ENCODE assay signal across 1 fruit fly cellular context in genomic region chrX:11615652-11616495, dm6.
TF ChIP-seq lines count a peak whose summit lies in the region.

TSS of gene RPA3 (minus strand) at chrX:11615840.
TSS of gene Met (plus strand) at chrX:11616124.

TF ChIP-seq in whole organism, embryonic, 481 proteins besides CTCF, POLR2A, EP300 and RAD21 (continued from another document and continues in another):
- no peak for TF ChIP-seq mirr (GFP tag; optimal IDR thresholded peaks at IDR 0.05; lab: Kevin White, UChicago)
- no peak for TF ChIP-seq CG1024 (GFP tag; IDR thresholded peaks at IDR 0.05; lab: Robert Waterston, UW)
- TF ChIP-seq chn (GFP tag; optimal IDR thresholded peaks at IDR 0.05; lab: Kevin White, UChicago): no peak
- no peak for TF ChIP-seq CG11398 (GFP tag; optimal IDR thresholded peaks at IDR 0.05; lab: Kevin White, UChicago)
- no peak for TF ChIP-seq Optix (GFP tag; IDR thresholded peaks at IDR 0.05; lab: Robert Waterston, UW)
- TF ChIP-seq CG1603 (tag; optimal IDR thresholded peaks at IDR 0.05; lab: Kevin White, UChicago): peak; percentile 38
- no peak for TF ChIP-seq Gug (GFP tag; IDR thresholded peaks at IDR 0.05; lab: Robert Waterston, UW)
- no peak for TF ChIP-seq slp2 (GFP tag; optimal IDR thresholded peaks at IDR 0.05; lab: Kevin White, UChicago)
- no peak for TF ChIP-seq CG34376 (GFP tag; optimal IDR thresholded peaks at IDR 0.05; lab: Kevin White, UChicago)
- TF ChIP-seq Mes4 (GFP tag; optimal IDR thresholded peaks at IDR 0.05; lab: Kevin White, UChicago): no peak
- no peak for TF ChIP-seq sob (GFP tag; IDR thresholded peaks at IDR 0.05; lab: Robert Waterston, UW)
- no peak for TF ChIP-seq fru (optimal IDR thresholded peaks at IDR 0.05; lab: Kevin White, UChicago)
- no peak for TF ChIP-seq Hr3 (GFP tag; optimal IDR thresholded peaks at IDR 0.05; lab: Kevin White, UChicago)
- TF ChIP-seq HLH54F (GFP tag; optimal IDR thresholded peaks at IDR 0.05; lab: Kevin White, UChicago): no peak
- TF ChIP-seq CG10209 (GFP tag; optimal IDR thresholded peaks at IDR 0.05; lab: Kevin White, UChicago): no peak
- 0 out of 3 replicates have a peak, but pooled peaks have one; percentile 29 for TF ChIP-seq CG17361 (GFP tag; IDR thresholded peaks at IDR 0.05; lab: Robert Waterston, UW)
- TF ChIP-seq CG1529 (GFP tag; optimal IDR thresholded peaks at IDR 0.05; lab: Kevin White, UChicago): no peak
- peak; percentile 38 for TF ChIP-seq nmo (GFP tag; optimal IDR thresholded peaks at IDR 0.05; lab: Kevin White, UChicago)
- no peak for TF ChIP-seq pb (GFP tag; optimal IDR thresholded peaks at IDR 0.05; lab: Kevin White, UChicago)
- no peak for TF ChIP-seq slbo (GFP tag; IDR thresholded peaks at IDR 0.05; lab: Robert Waterston, UW)
- TF ChIP-seq Chrac-16 (GFP tag; optimal IDR thresholded peaks at IDR 0.05; lab: Kevin White, UChicago): no peak
- TF ChIP-seq CG42726 (GFP tag; IDR thresholded peaks at IDR 0.05; lab: Robert Waterston, UW; ENCODE audit: partially characterized antibody): 0 out of 2 replicates have a peak, but pooled peaks have one; percentile 28
- TF ChIP-seq seq (GFP tag; IDR thresholded peaks at IDR 0.05; lab: Robert Waterston, UW): no peak
- TF ChIP-seq HLH3B (GFP tag; IDR thresholded peaks at IDR 0.05; lab: Robert Waterston, UW): no peak
- TF ChIP-seq CG31365 (tag; optimal IDR thresholded peaks at IDR 0.05; lab: Kevin White, UChicago): no peak
- no peak for TF ChIP-seq kni (GFP tag; optimal IDR thresholded peaks at IDR 0.05; lab: Kevin White, UChicago)
- no peak for TF ChIP-seq CG8944 (GFP tag; optimal IDR thresholded peaks at IDR 0.05; lab: Kevin White, UChicago)
- TF ChIP-seq CG14667 (GFP tag; IDR thresholded peaks at IDR 0.05; lab: Robert Waterston, UW): no peak
- peak; percentile 54 for TF ChIP-seq sens (GFP tag; lab: Kevin White, UChicago)
- TF ChIP-seq scrt (GFP tag; optimal IDR thresholded peaks at IDR 0.05; lab: Kevin White, UChicago): no peak
- TF ChIP-seq kay (GFP tag; optimal IDR thresholded peaks at IDR 0.05; lab: Kevin White, UChicago): no peak
- no peak for TF ChIP-seq Mrtf (GFP tag; IDR thresholded peaks at IDR 0.05; lab: Robert Waterston, UW)
- no peak for TF ChIP-seq repo (GFP tag; optimal IDR thresholded peaks at IDR 0.05; lab: Kevin White, UChicago)
- no peak for TF ChIP-seq CG4404 (GFP tag; IDR thresholded peaks at IDR 0.05; lab: Robert Waterston, UW)
- TF ChIP-seq CG4328 (GFP tag; optimal IDR thresholded peaks at IDR 0.05; lab: Kevin White, UChicago): no peak
- no peak for TF ChIP-seq pros (GFP tag; optimal IDR thresholded peaks at IDR 0.05; lab: Kevin White, UChicago)
- TF ChIP-seq Six4 (GFP tag; optimal IDR thresholded peaks at IDR 0.05; lab: Kevin White, UChicago): no peak
- no peak for TF ChIP-seq corto (GFP tag; optimal IDR thresholded peaks at IDR 0.05; lab: Kevin White, UChicago)
- TF ChIP-seq CG13624 (GFP tag; optimal IDR thresholded peaks at IDR 0.05; lab: Kevin White, UChicago): peak; percentile 22
- no peak for TF ChIP-seq CG1233 (GFP tag; optimal IDR thresholded peaks at IDR 0.05; lab: Kevin White, UChicago)
- TF ChIP-seq BEAF-32 (GFP tag; optimal IDR thresholded peaks at IDR 0.05; lab: Kevin White, UChicago): peak; percentile 72
- TF ChIP-seq CG2116 (GFP tag; optimal IDR thresholded peaks at IDR 0.05; lab: Kevin White, UChicago): peak; percentile 71
- TF ChIP-seq hb (GFP tag; IDR thresholded peaks at IDR 0.05; lab: Robert Waterston, UW; ENCODE audit: partially characterized antibody): peak; percentile 71; the same call in 1 of the 3 replicates
- no peak for TF ChIP-seq CG15011 (GFP tag; optimal IDR thresholded peaks at IDR 0.05; lab: Kevin White, UChicago)
- TF ChIP-seq CG4854 (GFP tag; optimal IDR thresholded peaks at IDR 0.05; lab: Kevin White, UChicago): no peak
- TF ChIP-seq Sry-δ (GFP tag; optimal IDR thresholded peaks at IDR 0.05; lab: Kevin White, UChicago): peak; percentile 21
- no peak for TF ChIP-seq CG15073 (GFP tag; optimal IDR thresholded peaks at IDR 0.05; lab: Kevin White, UChicago)
- no peak for TF ChIP-seq CG15696 (tag; optimal IDR thresholded peaks at IDR 0.05; lab: Kevin White, UChicago)
- no peak for TF ChIP-seq NC2α (GFP tag; optimal IDR thresholded peaks at IDR 0.05; lab: Kevin White, UChicago)
- TF ChIP-seq maf-S (GFP tag; optimal IDR thresholded peaks at IDR 0.05; lab: Kevin White, UChicago): no peak
- no peak for TF ChIP-seq Atf6 (GFP tag; IDR thresholded peaks at IDR 0.05; lab: Robert Waterston, UW)
- no peak for TF ChIP-seq NfI (GFP tag; optimal IDR thresholded peaks at IDR 0.05; lab: Kevin White, UChicago)
- TF ChIP-seq her (GFP tag; optimal IDR thresholded peaks at IDR 0.05; lab: Kevin White, UChicago): no peak
- TF ChIP-seq HmgD (GFP tag; optimal IDR thresholded peaks at IDR 0.05; lab: Kevin White, UChicago): no peak
- TF ChIP-seq vvl (GFP tag; IDR thresholded peaks at IDR 0.05; lab: Robert Waterston, UW): no peak
- TF ChIP-seq tup (GFP tag; optimal IDR thresholded peaks at IDR 0.05; lab: Kevin White, UChicago): no peak
- no peak for TF ChIP-seq Myb (GFP tag; optimal IDR thresholded peaks at IDR 0.05; lab: Kevin White, UChicago)
- no peak for TF ChIP-seq gcm (GFP tag; optimal IDR thresholded peaks at IDR 0.05; lab: Kevin White, UChicago)
- no peak for TF ChIP-seq bsh (GFP tag; optimal IDR thresholded peaks at IDR 0.05; lab: Kevin White, UChicago)
- no peak for TF ChIP-seq CG3838 (GFP tag; optimal IDR thresholded peaks at IDR 0.05; lab: Kevin White, UChicago)
- no peak for TF ChIP-seq lab (GFP tag; optimal IDR thresholded peaks at IDR 0.05; lab: Kevin White, UChicago)
- no peak for TF ChIP-seq CG7271 (tag; optimal IDR thresholded peaks at IDR 0.05; lab: Kevin White, UChicago)
- no peak for TF ChIP-seq dmrt11E (tag; optimal IDR thresholded peaks at IDR 0.05; lab: Kevin White, UChicago)
- peak; percentile 81 for TF ChIP-seq Dll (GFP tag; IDR thresholded peaks at IDR 0.05; lab: Robert Waterston, UW; ENCODE audit: partially characterized antibody)
- peak; percentile 74 for TF ChIP-seq unc-4 (GFP tag; IDR thresholded peaks at IDR 0.05; lab: Robert Waterston, UW; ENCODE audit: partially characterized antibody)
- TF ChIP-seq CG10654 (GFP tag; optimal IDR thresholded peaks at IDR 0.05; lab: Kevin White, UChicago): no peak
- TF ChIP-seq CG6765 (GFP tag; optimal IDR thresholded peaks at IDR 0.05; lab: Kevin White, UChicago): no peak
- no peak for TF ChIP-seq CG13123 (GFP tag; optimal IDR thresholded peaks at IDR 0.05; lab: Kevin White, UChicago)
- no peak for TF ChIP-seq CG7928 (GFP tag; optimal IDR thresholded peaks at IDR 0.05; lab: Kevin White, UChicago)
- TF ChIP-seq esg (GFP tag; conservative IDR thresholded peaks at IDR 0.05; lab: Robert Waterston, UW): no peak
- no peak for TF ChIP-seq Hr51 (GFP tag; optimal IDR thresholded peaks at IDR 0.05; lab: Kevin White, UChicago)
- TF ChIP-seq CG12071 (GFP tag; optimal IDR thresholded peaks at IDR 0.05; lab: Kevin White, UChicago): no peak
- TF ChIP-seq oc (tag; optimal IDR thresholded peaks at IDR 0.05; lab: Kevin White, UChicago): no peak
- TF ChIP-seq fd102C (GFP tag; optimal IDR thresholded peaks at IDR 0.05; lab: Kevin White, UChicago): no peak
- peak; percentile 67; the same call in 2 of the 3 replicates for TF ChIP-seq knrl (GFP tag; IDR thresholded peaks at IDR 0.05; lab: Robert Waterston, UW; ENCODE audit: partially characterized antibody)
- TF ChIP-seq pan (optimal IDR thresholded peaks at IDR 0.05; lab: Kevin White, UChicago): no peak
- TF ChIP-seq pan (GFP tag; optimal IDR thresholded peaks at IDR 0.05 in 1 of 2, IDR thresholded peaks at IDR 0.05 in 1 of 2): no peak
- no peak for TF ChIP-seq sisA (GFP tag; IDR thresholded peaks at IDR 0.05; lab: Robert Waterston, UW)
- no peak for TF ChIP-seq crp (GFP tag; optimal IDR thresholded peaks at IDR 0.05; lab: Kevin White, UChicago)
- no peak for TF ChIP-seq CG7556 (GFP tag; optimal IDR thresholded peaks at IDR 0.05; lab: Kevin White, UChicago)
- no peak for TF ChIP-seq zen (tag; optimal IDR thresholded peaks at IDR 0.05; lab: Kevin White, UChicago)
- TF ChIP-seq sr (GFP tag; IDR thresholded peaks at IDR 0.05; lab: Robert Waterston, UW): no peak
- TF ChIP-seq Oaz (GFP tag; IDR thresholded peaks at IDR 0.05; lab: Robert Waterston, UW): no peak
- TF ChIP-seq ken (GFP tag; IDR thresholded peaks at IDR 0.05; lab: Robert Waterston, UW): no peak
- no peak for TF ChIP-seq CG33213 (GFP tag; optimal IDR thresholded peaks at IDR 0.05; lab: Kevin White, UChicago)
- no peak for TF ChIP-seq run (tag; optimal IDR thresholded peaks at IDR 0.05; lab: Kevin White, UChicago)
- peak; percentile 52; the same call in 1 of the 3 replicates for TF ChIP-seq CG6791 (GFP tag; IDR thresholded peaks at IDR 0.05; lab: Robert Waterston, UW; ENCODE audit: partially characterized antibody)
- TF ChIP-seq Med (GFP tag; lab: Kevin White, UChicago): peak; percentile 70
- no peak for TF ChIP-seq shn (GFP tag; optimal IDR thresholded peaks at IDR 0.05; lab: Kevin White, UChicago)
- no peak for TF ChIP-seq h (optimal IDR thresholded peaks at IDR 0.05; lab: Kevin White, UChicago)
- no peak for TF ChIP-seq tgo (GFP tag; IDR thresholded peaks at IDR 0.05; lab: Robert Waterston, UW)
- TF ChIP-seq CG12744 (GFP tag; optimal IDR thresholded peaks at IDR 0.05; lab: Kevin White, UChicago): no peak
- TF ChIP-seq vnd (GFP tag; IDR thresholded peaks at IDR 0.05; lab: Robert Waterston, UW; ENCODE audit: partially characterized antibody): peak; percentile 65
- TF ChIP-seq CrebB (tag; optimal IDR thresholded peaks at IDR 0.05; lab: Kevin White, UChicago): no peak
- TF ChIP-seq br (optimal IDR thresholded peaks at IDR 0.05; lab: Kevin White, UChicago): no peak
- no peak for TF ChIP-seq CG11085 (GFP tag; IDR thresholded peaks at IDR 0.05; lab: Robert Waterston, UW)
- no peak for TF ChIP-seq sd (tag; optimal IDR thresholded peaks at IDR 0.05; lab: Kevin White, UChicago)
- no peak for TF ChIP-seq CG9437 (GFP tag; optimal IDR thresholded peaks at IDR 0.05; lab: Kevin White, UChicago)
- peak; percentile 6 for TF ChIP-seq PHDP (tag; optimal IDR thresholded peaks at IDR 0.05; lab: Kevin White, UChicago)
- no peak for TF ChIP-seq wdn (GFP tag; IDR thresholded peaks at IDR 0.05; lab: Robert Waterston, UW)
- TF ChIP-seq CG14050 (GFP tag; IDR thresholded peaks at IDR 0.05; lab: Robert Waterston, UW): no peak
- TF ChIP-seq CG7745 (tag; optimal IDR thresholded peaks at IDR 0.05; lab: Kevin White, UChicago): no peak
- no peak for TF ChIP-seq CG8359 (GFP tag; optimal IDR thresholded peaks at IDR 0.05; lab: Kevin White, UChicago; ENCODE audit: borderline replicate concordance)
- TF ChIP-seq chm (GFP tag; IDR thresholded peaks at IDR 0.05; lab: Robert Waterston, UW): no peak
- no peak for TF ChIP-seq Ravus (GFP tag; IDR thresholded peaks at IDR 0.05; lab: Robert Waterston, UW)
- TF ChIP-seq CG16813 (GFP tag; IDR thresholded peaks at IDR 0.05; lab: Robert Waterston, UW; ENCODE audit: partially characterized antibody): peak; percentile 60; the same call in 2 of the 3 replicates
- no peak for TF ChIP-seq Lpt (GFP tag; optimal IDR thresholded peaks at IDR 0.05; lab: Kevin White, UChicago)
- TF ChIP-seq Rfx (GFP tag; IDR thresholded peaks at IDR 0.05; lab: Robert Waterston, UW): no peak
- no peak for TF ChIP-seq ewg (GFP tag; optimal IDR thresholded peaks at IDR 0.05; lab: Kevin White, UChicago)
- TF ChIP-seq lola (GFP tag; optimal IDR thresholded peaks at IDR 0.05; lab: Kevin White, UChicago): no peak
- TF ChIP-seq CG18599 (GFP tag; optimal IDR thresholded peaks at IDR 0.05; lab: Kevin White, UChicago): no peak
- TF ChIP-seq tio (GFP tag; optimal IDR thresholded peaks at IDR 0.05; lab: Kevin White, UChicago): no peak
- TF ChIP-seq tin (GFP tag; optimal IDR thresholded peaks at IDR 0.05; lab: Kevin White, UChicago): no peak
- TF ChIP-seq Ptx1 (GFP tag; IDR thresholded peaks at IDR 0.05; lab: Robert Waterston, UW): no peak
- no peak for TF ChIP-seq row (GFP tag; IDR thresholded peaks at IDR 0.05; lab: Robert Waterston, UW)
- no peak for TF ChIP-seq crol (GFP tag; IDR thresholded peaks at IDR 0.05; lab: Robert Waterston, UW)
- no peak for TF ChIP-seq CG11504 (tag; optimal IDR thresholded peaks at IDR 0.05; lab: Kevin White, UChicago)
- TF ChIP-seq trem (tag; optimal IDR thresholded peaks at IDR 0.05; lab: Kevin White, UChicago): no peak
- TF ChIP-seq bigmax (GFP tag; optimal IDR thresholded peaks at IDR 0.05; lab: Kevin White, UChicago): no peak
- TF ChIP-seq CG8290 (GFP tag; optimal IDR thresholded peaks at IDR 0.05; lab: Kevin White, UChicago): no peak
- no peak for TF ChIP-seq CG8290 (tag; optimal IDR thresholded peaks at IDR 0.05; lab: Kevin White, UChicago)
- TF ChIP-seq Spps (tag; optimal IDR thresholded peaks at IDR 0.05; lab: Kevin White, UChicago): no peak
- no peak for TF ChIP-seq CG1602 (GFP tag; optimal IDR thresholded peaks at IDR 0.05; lab: Kevin White, UChicago)
- peak; percentile 79 for TF ChIP-seq CG30020 (tag; optimal IDR thresholded peaks at IDR 0.05; lab: Kevin White, UChicago)
- peak; percentile 56 for TF ChIP-seq stwl (tag; optimal IDR thresholded peaks at IDR 0.05; lab: Kevin White, UChicago)
- TF ChIP-seq D19A (tag; optimal IDR thresholded peaks at IDR 0.05; lab: Kevin White, UChicago): no peak
- no peak for TF ChIP-seq ci (GFP tag; IDR thresholded peaks at IDR 0.05; lab: Robert Waterston, UW)
- no peak for TF ChIP-seq CG10462 (GFP tag; optimal IDR thresholded peaks at IDR 0.05; lab: Kevin White, UChicago)
- TF ChIP-seq CG18476 (GFP tag; optimal IDR thresholded peaks at IDR 0.05; lab: Kevin White, UChicago): no peak
- TF ChIP-seq CG9817 (tag; optimal IDR thresholded peaks at IDR 0.05; lab: Kevin White, UChicago): no peak
- TF ChIP-seq CG15601 (tag; optimal IDR thresholded peaks at IDR 0.05; lab: Kevin White, UChicago): no peak
- no peak for TF ChIP-seq fd96Cb (tag; optimal IDR thresholded peaks at IDR 0.05; lab: Kevin White, UChicago)
- TF ChIP-seq CG18764 (GFP tag; optimal IDR thresholded peaks at IDR 0.05; lab: Kevin White, UChicago): no peak
- no peak for TF ChIP-seq cg (GFP tag; optimal IDR thresholded peaks at IDR 0.05; lab: Kevin White, UChicago)
- TF ChIP-seq CG10321 (GFP tag; IDR thresholded peaks at IDR 0.05; lab: Robert Waterston, UW): no peak
- TF ChIP-seq disco-r (GFP tag; optimal IDR thresholded peaks at IDR 0.05; lab: Kevin White, UChicago): no peak
- TF ChIP-seq bab2 (GFP tag; optimal IDR thresholded peaks at IDR 0.05; lab: Kevin White, UChicago): no peak
- no peak for TF ChIP-seq Max (GFP tag; optimal IDR thresholded peaks at IDR 0.05; lab: Kevin White, UChicago)
- TF ChIP-seq sc (optimal IDR thresholded peaks at IDR 0.05; lab: Kevin White, UChicago): no peak
- no peak for TF ChIP-seq sc (GFP tag; optimal IDR thresholded peaks at IDR 0.05; lab: Kevin White, UChicago)
